Fruit fly (Drosophila melanogaster) whole organism, embryonic: ENCODE measurements around the gene CG32369.

Experiments used
- Ada2b ChIP-seq: fragments of 200-800 bp; sonication (Bioruptor generic); IDR thresholded peaks from 2 replicates; pipeline ENCODE4 v1.3.6; 2022; ENCODE audit warnings: missing biosample characterization, missing genetic modification characterization
- Atf-2 ChIP-seq: fragments of 200-800 bp; sonication (Bioruptor generic); optimal IDR thresholded peaks from 2 replicates; lab custom pipeline; 2016; ENCODE audit warnings: missing biosample characterization, missing genetic modification characterization
- CG10267 ChIP-seq: fragments of 200-800 bp; sonication (Bioruptor generic); optimal IDR thresholded peaks from 2 replicates; lab custom pipeline; 2018; ENCODE audit warnings: missing biosample characterization, mild to moderate bottlenecking, missing genetic modification characterization, moderate library complexity
- CG15269 ChIP-seq: fragments of 200-800 bp; sonication (Bioruptor generic); optimal IDR thresholded peaks from 2 replicates; lab custom pipeline; 2018; ENCODE audit warnings: missing biosample characterization, mild to moderate bottlenecking, missing genetic modification characterization, moderate library complexity
- CG1529 ChIP-seq: fragments of 200-800 bp; sonication (Bioruptor generic); optimal IDR thresholded peaks from 3 replicates; lab custom pipeline; 2018; ENCODE audit warnings: missing biosample characterization, missing genetic modification characterization
- CG15479 ChIP-seq: fragments of 200-800 bp; sonication (Bioruptor generic); optimal IDR thresholded peaks from 3 replicates; lab custom pipeline; 2019; ENCODE audit warnings: missing biosample characterization, mild to moderate bottlenecking, missing genetic modification characterization, moderate library complexity
- CG1647 ChIP-seq: fragments of 200-800 bp; sonication (Bioruptor generic); optimal IDR thresholded peaks from 3 replicates; lab custom pipeline; 2016; ENCODE audit warnings: missing biosample characterization, missing genetic modification characterization
- CG18011 ChIP-seq: fragments of 200-800 bp; sonication (Bioruptor generic); optimal IDR thresholded peaks from 2 replicates; lab custom pipeline; 2017; ENCODE audit warnings: missing biosample characterization, missing genetic modification characterization, mild to moderate bottlenecking, moderate library complexity, missing genotype
- CG2712 ChIP-seq: fragments of 200-800 bp; optimal IDR thresholded peaks from 3 replicates; lab custom pipeline; 2019; ENCODE audit warnings: missing biosample characterization, mild to moderate bottlenecking, missing genetic modification characterization, moderate library complexity
- CG30403 ChIP-seq: fragments of 200-800 bp; sonication (Bioruptor generic); optimal IDR thresholded peaks from 3 replicates; lab custom pipeline; 2016; ENCODE audit warnings: missing biosample characterization, missing genetic modification characterization
- CG3407 ChIP-seq: fragments of 200-800 bp; sonication (Bioruptor generic); optimal IDR thresholded peaks from 2 replicates; lab custom pipeline; 2018; ENCODE audit warnings: missing biosample characterization, mild to moderate bottlenecking, missing genetic modification characterization
- CG7556 ChIP-seq: fragments of 200-800 bp; sonication (Bioruptor generic); optimal IDR thresholded peaks from 2 replicates; lab custom pipeline; 2017; ENCODE audit warnings: missing biosample characterization, mild to moderate bottlenecking, missing genetic modification characterization
- CG7786 ChIP-seq: fragments of 200-800 bp; sonication (Bioruptor generic); optimal IDR thresholded peaks from 2 replicates; lab custom pipeline; 2016; ENCODE audit warnings: missing biosample characterization, missing genetic modification characterization
- CG8281 ChIP-seq: fragments of 200-800 bp; sonication (Bioruptor generic); optimal IDR thresholded peaks from 2 replicates; lab custom pipeline; 2018; ENCODE audit warnings: missing biosample characterization, mild to moderate bottlenecking, missing genetic modification characterization, moderate library complexity
- CG8359 ChIP-seq: fragments of 200-800 bp; sonication (Bioruptor generic); optimal IDR thresholded peaks from 2 replicates; lab custom pipeline; 2017; ENCODE audit warnings: missing biosample characterization, mild to moderate bottlenecking, missing genetic modification characterization, borderline replicate concordance
- CG9215 ChIP-seq: fragments of 200-800 bp; sonication (Bioruptor generic); IDR thresholded peaks from 2 replicates; pipeline ENCODE4 v1.3.6; 2022; ENCODE audit warnings: missing biosample characterization, missing genetic modification characterization
- CG9437 ChIP-seq: fragments of 200-800 bp; sonication (Bioruptor generic); optimal IDR thresholded peaks from 2 replicates; lab custom pipeline; 2018; ENCODE audit warnings: missing biosample characterization, mild to moderate bottlenecking, missing genetic modification characterization
- Camta ChIP-seq: fragments of 200-800 bp; sonication (Bioruptor generic); optimal IDR thresholded peaks from 2 replicates; lab custom pipeline; 2016; ENCODE audit warnings: missing biosample characterization, missing genetic modification characterization
- HLH3B ChIP-seq: fragments of 200-800 bp; sonication (Bioruptor generic); IDR thresholded peaks from 2 replicates; pipeline ENCODE4 v1.3.6; 2022; ENCODE audit warnings: missing biosample characterization, missing genetic modification characterization
- HLH4C ChIP-seq: fragments of 200-800 bp; sonication (Bioruptor generic); IDR thresholded peaks from 3 replicates; pipeline ENCODE4 v1.3.6; 2022; ENCODE audit warnings: missing biosample characterization, missing genetic modification characterization; ENCODE audit not compliant: partially characterized antibody
- HLH54F ChIP-seq: fragments of 200-800 bp; sonication (Bioruptor generic); optimal IDR thresholded peaks from 3 replicates; lab custom pipeline; 2016; ENCODE audit warnings: missing biosample characterization, missing genetic modification characterization
- HLHmδ ChIP-seq: fragments of 200-800 bp; sonication (Bioruptor generic); optimal IDR thresholded peaks from 2 replicates; lab custom pipeline; 2018; ENCODE audit warnings: missing biosample characterization, mild to moderate bottlenecking, missing genetic modification characterization, moderate library complexity
- Hmr ChIP-seq: fragments of 200-800 bp; sonication (Bioruptor generic); optimal IDR thresholded peaks from 3 replicates; lab custom pipeline; 2017; ENCODE audit warnings: mild to moderate bottlenecking, missing biosample characterization, missing genetic modification reagents, missing genetic modification characterization
- Med ChIP-seq: fragments of 200-800 bp; sonication (Bioruptor generic); peaks from one replicate; lab custom pipeline; 2016; ENCODE audit warnings: missing biosample characterization, missing genetic modification characterization, mild to moderate bottlenecking, inconsistent platforms, moderate library complexity
- Spps ChIP-seq: fragments of 200-800 bp; sonication (Bioruptor generic); optimal IDR thresholded peaks from 2 replicates; lab custom pipeline; 2018; ENCODE audit warnings: missing biosample characterization, mild to moderate bottlenecking, missing genetic modification characterization
- Sry-β ChIP-seq: fragments of 200-800 bp; sonication (Bioruptor generic); optimal IDR thresholded peaks from 2 replicates; lab custom pipeline; 2018; ENCODE audit warnings: missing biosample characterization, mild to moderate bottlenecking, missing genetic modification characterization, moderate library complexity
- Stat92E ChIP-seq, 3 experiments: fragments of >200 bp in 2 of 3; fragments of 200-800 bp in 1 of 3; sonication (Bioruptor generic) in 1 of 3; optimal IDR thresholded peaks; 2 replicates each; lab custom pipeline; 2017 to 2019; ENCODE audit warnings: missing biosample characterization in 3 of 3, missing genetic modification characterization in 3 of 3, mild to moderate bottlenecking in 1 of 3, moderate library complexity in 1 of 3
- Xbp1 ChIP-seq: fragments of 200-800 bp; sonication (Bioruptor generic); optimal IDR thresholded peaks from 3 replicates; lab custom pipeline; 2016; ENCODE audit warnings: missing biosample characterization, mild to moderate bottlenecking, missing genetic modification characterization
- ab ChIP-seq: fragments of 200-800 bp; sonication (Bioruptor generic); optimal IDR thresholded peaks from 2 replicates; lab custom pipeline; 2016; ENCODE audit warnings: missing biosample characterization, missing genetic modification characterization
- ato ChIP-seq: fragments of 200-800 bp; sonication (Bioruptor generic); IDR thresholded peaks from 2 replicates; pipeline ENCODE4 v1.3.6; 2022; ENCODE audit warnings: missing biosample characterization, missing genetic modification characterization; ENCODE audit not compliant: partially characterized antibody
- bigmax ChIP-seq: fragments of 200-800 bp; sonication (Bioruptor generic); optimal IDR thresholded peaks from 2 replicates; lab custom pipeline; 2018; ENCODE audit warnings: missing biosample characterization, mild to moderate bottlenecking, missing genetic modification characterization
- ci ChIP-seq: fragments of 200-800 bp; sonication (Bioruptor generic); IDR thresholded peaks from 3 replicates; pipeline ENCODE4 v1.3.6; 2022; ENCODE audit warnings: missing biosample characterization, missing genetic modification characterization
- crp ChIP-seq, 2 experiments: fragments of 200-800 bp; sonication (Bioruptor generic); optimal IDR thresholded peaks; 2 replicates in 1 of 2; 3 replicates in 1 of 2; lab custom pipeline; 2017; ENCODE audit warnings: missing biosample characterization in 2 of 2, missing genetic modification characterization in 2 of 2, mild to moderate bottlenecking in 1 of 2, moderate library complexity in 1 of 2
- dmrt99B ChIP-seq: fragments of 200-800 bp; sonication (Bioruptor generic); optimal IDR thresholded peaks from 2 replicates; lab custom pipeline; 2018; ENCODE audit warnings: missing biosample characterization, mild to moderate bottlenecking, missing genetic modification characterization, moderate library complexity
- en ChIP-seq: fragments of 200-800 bp; sonication (Bioruptor generic); optimal IDR thresholded peaks from 2 replicates; lab custom pipeline; 2016; ENCODE audit warnings: missing biosample characterization, missing genetic modification characterization
- ftz-f1 ChIP-seq: fragments of 200-800 bp; sonication (Bioruptor generic); optimal IDR thresholded peaks from 2 replicates; lab custom pipeline; 2016; ENCODE audit warnings: missing biosample characterization, missing genetic modification characterization
- hbn ChIP-seq: fragments of 200-800 bp; sonication (Bioruptor generic); IDR thresholded peaks from 2 replicates; pipeline ENCODE4 v1.3.6; 2022; ENCODE audit warnings: missing biosample characterization, missing genetic modification characterization; ENCODE audit not compliant: partially characterized antibody
- insv ChIP-seq, 2 experiments: fragments of 200-800 bp; sonication (Bioruptor generic); optimal IDR thresholded peaks; 3 replicates each; lab custom pipeline; 2016 to 2018; ENCODE audit warnings: missing biosample characterization in 2 of 2, missing genetic modification characterization in 2 of 2
- inv ChIP-seq: fragments of 200-800 bp; sonication (Bioruptor generic); IDR thresholded peaks from 2 replicates; pipeline ENCODE4 v1.3.6; 2022; ENCODE audit warnings: missing biosample characterization, missing genetic modification characterization; ENCODE audit not compliant: partially characterized antibody
- kay ChIP-seq: fragments of 200-800 bp; sonication (Bioruptor generic); optimal IDR thresholded peaks from 2 replicates; lab custom pipeline; 2016; ENCODE audit warnings: missing biosample characterization, missing genetic modification characterization
- lmd ChIP-seq: fragments of 200-800 bp; sonication (Bioruptor generic); IDR thresholded peaks from 2 replicates; pipeline ENCODE4 v1.3.6; 2022; ENCODE audit warnings: missing biosample characterization, missing genetic modification characterization
- lola ChIP-seq, 3 experiments: fragments of >200 bp in 2 of 3; fragments of 200-800 bp in 1 of 3; sonication (Bioruptor generic) in 1 of 3; optimal IDR thresholded peaks; 2 replicates each; lab custom pipeline; 2017 to 2019; ENCODE audit warnings: missing biosample characterization in 3 of 3, missing genetic modification characterization in 3 of 3, mild to moderate bottlenecking in 1 of 3, moderate library complexity in 1 of 3
- luna ChIP-seq: fragments of 200-800 bp; sonication (Bioruptor generic); optimal IDR thresholded peaks from 2 replicates; lab custom pipeline; 2016; ENCODE audit warnings: missing biosample characterization, missing genetic modification characterization
- nmo ChIP-seq: fragments of 200-800 bp; sonication (Bioruptor generic); optimal IDR thresholded peaks from 2 replicates; lab custom pipeline; 2018; ENCODE audit warnings: missing biosample characterization, mild to moderate bottlenecking, missing genetic modification characterization, moderate library complexity
- pita ChIP-seq: fragments of 200-800 bp; sonication (Bioruptor generic); optimal IDR thresholded peaks from 2 replicates; lab custom pipeline; 2017; ENCODE audit warnings: missing biosample characterization, mild to moderate bottlenecking, missing genetic modification characterization
- pnt ChIP-seq: fragments of 200-800 bp; sonication (Bioruptor generic); optimal IDR thresholded peaks from 3 replicates; lab custom pipeline; 2016; ENCODE audit warnings: missing biosample characterization, missing genetic modification characterization
- repo ChIP-seq: fragments of 200-800 bp; sonication (Bioruptor generic); optimal IDR thresholded peaks from 2 replicates; lab custom pipeline; 2016; ENCODE audit warnings: missing biosample characterization, missing genetic modification characterization
- sens ChIP-seq: fragments of 200-800 bp; sonication (Bioruptor generic); peaks from one replicate; lab custom pipeline; 2016; ENCODE audit warnings: missing biosample characterization, missing genetic modification characterization
- shn ChIP-seq: fragments of 200-800 bp; sonication (Bioruptor generic); optimal IDR thresholded peaks from 3 replicates; lab custom pipeline; 2016; ENCODE audit warnings: missing biosample characterization, missing genetic modification characterization

The CG32369 gene

DNA sequence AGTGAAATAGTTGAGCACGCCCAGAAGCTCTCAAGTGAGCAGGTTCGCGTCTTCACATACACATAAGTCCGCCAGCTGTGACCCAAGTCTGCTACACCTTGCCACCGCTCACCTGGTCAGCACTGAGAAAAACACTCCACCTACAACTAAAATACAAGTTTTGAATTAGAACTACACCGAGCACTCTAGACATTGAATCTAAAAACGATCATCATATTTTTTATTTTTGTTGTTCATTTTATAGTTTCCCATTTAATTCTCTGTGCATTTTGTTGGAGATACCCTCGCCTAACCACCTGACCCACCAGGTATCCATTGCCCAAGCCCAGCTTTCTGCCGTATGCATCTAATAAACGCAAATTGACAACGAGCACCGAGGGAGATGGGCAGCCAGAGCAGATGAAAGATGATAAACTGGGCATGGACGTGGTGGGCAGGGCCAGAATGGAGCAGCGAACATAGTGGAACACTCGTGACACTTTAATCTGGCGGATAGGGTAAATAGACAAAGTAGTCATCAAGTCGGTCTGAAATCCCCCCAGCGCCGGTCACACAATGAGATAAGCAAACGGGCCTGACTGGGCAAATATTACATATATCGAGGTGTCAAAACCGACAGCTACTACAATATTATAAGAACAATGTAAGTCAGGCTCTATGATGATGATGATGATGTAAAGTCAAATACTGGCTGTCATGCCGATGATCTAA lies 31.8 kb upstream of the CG32369 start (continued):
- no peak for TF ChIP-seq nmo (GFP tag; lab: Kevin White, UChicago)
- no peak for TF ChIP-seq shn (GFP tag; lab: Kevin White, UChicago)
- TF ChIP-seq CG1647 (GFP tag; lab: Kevin White, UChicago): no peak
- no peak for TF ChIP-seq Camta (GFP tag; lab: Kevin White, UChicago)
- no peak for TF ChIP-seq CG3407 (GFP tag; lab: Kevin White, UChicago)
- TF ChIP-seq insv (GFP tag; optimal IDR thresholded peaks at IDR 0.05; lab: Kevin White, UChicago): no peak
- no peak for TF ChIP-seq kay (GFP tag; lab: Kevin White, UChicago)
- TF ChIP-seq CG9437: no peak
- TF ChIP-seq Atf-2 (GFP tag; lab: Kevin White, UChicago): no peak
- TF ChIP-seq CG7786 (GFP tag; lab: Kevin White, UChicago): no peak
- TF ChIP-seq lmd (GFP tag; lab: Robert Waterston, UW): no peak
- no peak for TF ChIP-seq CG1529 (GFP tag; lab: Kevin White, UChicago)
- no peak for TF ChIP-seq CG10267 (tag; lab: Kevin White, UChicago)
- TF ChIP-seq Sry-β (GFP tag; lab: Kevin White, UChicago): no peak
- peak; percentile 57 for TF ChIP-seq dmrt99B
- TF ChIP-seq CG8281: no peak
- peak; percentile 59 for TF ChIP-seq sens (GFP tag; lab: Kevin White, UChicago)
- no peak for TF ChIP-seq inv (GFP tag; lab: Robert Waterston, UW)
- no peak for TF ChIP-seq hbn (GFP tag; lab: Robert Waterston, UW)
- no peak for TF ChIP-seq luna (GFP tag; lab: Kevin White, UChicago)
- no peak for TF ChIP-seq CG9215 (GFP tag; lab: Robert Waterston, UW)
- no peak for TF ChIP-seq Hmr (GFP tag; lab: Kevin White, UChicago)
- no peak for TF ChIP-seq Stat92E (GFP tag; optimal IDR thresholded peaks at IDR 0.05; lab: Kevin White, UChicago)
- TF ChIP-seq CG15269 (tag; lab: Kevin White, UChicago): no peak
- TF ChIP-seq crp (GFP tag; optimal IDR thresholded peaks at IDR 0.05; lab: Kevin White, UChicago): no peak
- no peak for TF ChIP-seq CG7556 (GFP tag; lab: Kevin White, UChicago)
- TF ChIP-seq pita (GFP tag; lab: Kevin White, UChicago): no peak
- TF ChIP-seq Med (GFP tag; lab: Kevin White, UChicago): peak; percentile 78
- no peak for TF ChIP-seq ftz-f1 (GFP tag; lab: Kevin White, UChicago)
- TF ChIP-seq HLH4C (GFP tag; lab: Robert Waterston, UW): no peak
- TF ChIP-seq HLH54F (GFP tag; lab: Kevin White, UChicago): no peak
- TF ChIP-seq ato (GFP tag; lab: Robert Waterston, UW): no peak
- TF ChIP-seq CG18011 (GFP tag; lab: Kevin White, UChicago): no peak
- no peak for TF ChIP-seq ci
- TF ChIP-seq en (GFP tag; lab: Kevin White, UChicago): no peak
- TF ChIP-seq Spps: no peak
- no peak for TF ChIP-seq pnt (GFP tag; lab: Kevin White, UChicago)
- no peak for TF ChIP-seq ab (GFP tag; lab: Kevin White, UChicago)
- peak; percentile 34; the same call in 1 of the 2 replicates for TF ChIP-seq Ada2b (GFP tag; lab: Robert Waterston, UW)
- no peak for TF ChIP-seq HLHmδ (GFP tag; lab: Kevin White, UChicago)
- TF ChIP-seq CG2712 (tag; lab: Kevin White, UChicago): peak; percentile 15
- TF ChIP-seq Xbp1: no peak
- no peak for TF ChIP-seq lola (GFP tag; optimal IDR thresholded peaks at IDR 0.05; lab: Kevin White, UChicago)
- no peak for TF ChIP-seq CG15479 (GFP tag; lab: Kevin White, UChicago)
- no peak for TF ChIP-seq bigmax (GFP tag; lab: Kevin White, UChicago)
- TF ChIP-seq repo (GFP tag; lab: Kevin White, UChicago): no peak
- no peak for TF ChIP-seq CG30403 (GFP tag; lab: Kevin White, UChicago)
- TF ChIP-seq CG8359 (GFP tag; lab: Kevin White, UChicago): no peak
- TF ChIP-seq HLH3B (GFP tag; lab: Robert Waterston, UW): no peak
